Worm (Caenorhabditis elegans) whole organism, mixed stage, embryonic: Measurements from ENCODE around the gene him-14.

ENCODE experiments used
- M03D4.4 ChIP-seq: sonication (generic microtip); optimal IDR thresholded peaks from 2 replicates; lab custom pipeline; 2017; ENCODE audit warnings: mild to moderate bottlenecking, missing genetic modification characterization, missing compliant biosample characterization
- bed-3 ChIP-seq: fragments of 200-800 bp; sonication (Bioruptor generic); optimal IDR thresholded peaks from 3 replicates; lab custom pipeline; 2018; ENCODE audit warnings: mild to moderate bottlenecking, missing genetic modification characterization, moderate library complexity, missing compliant biosample characterization
- blmp-1 ChIP-seq: fragments of 150-350 bp; optimal IDR thresholded peaks from 2 replicates; lab custom pipeline; 2014; ENCODE audit warnings: missing biosample characterization, missing genetic modification characterization
- ceh-39 ChIP-seq: fragments of 150-350 bp; optimal IDR thresholded peaks from 2 replicates; lab custom pipeline; 2014; ENCODE audit warnings: missing biosample characterization, missing genetic modification characterization
- ceh-43 ChIP-seq: fragments of 200-800 bp; sonication (Bioruptor generic); optimal IDR thresholded peaks from 2 replicates; lab custom pipeline; 2018; ENCODE audit warnings: mild to moderate bottlenecking, missing genetic modification characterization, moderate library complexity, missing compliant biosample characterization
- ceh-83 ChIP-seq: fragments of 200-800 bp; sonication (Bioruptor generic); optimal IDR thresholded peaks from 2 replicates; lab custom pipeline; 2018; ENCODE audit warnings: mild to moderate bottlenecking, missing genetic modification characterization, missing compliant biosample characterization
- ces-1 ChIP-seq: fragments of 150-350 bp; optimal IDR thresholded peaks from 2 replicates; lab custom pipeline; 2014; ENCODE audit warnings: missing biosample characterization, missing genetic modification reagents, missing genetic modification characterization
- cnd-1 ChIP-seq: fragments of 200-800 bp; sonication (Bioruptor generic); optimal IDR thresholded peaks from 2 replicates; lab custom pipeline; 2018; ENCODE audit warnings: mild to moderate bottlenecking, missing genetic modification characterization, missing compliant biosample characterization
- drap-1 ChIP-seq: fragments of 200-800 bp; sonication (Bioruptor generic); optimal IDR thresholded peaks from 3 replicates; lab custom pipeline; 2018; ENCODE audit warnings: mild to moderate bottlenecking, missing genetic modification characterization, missing compliant biosample characterization
- elt-1 ChIP-seq: sonication (generic microtip); optimal IDR thresholded peaks from 2 replicates; lab custom pipeline; 2017; ENCODE audit warnings: missing genetic modification characterization, mild to moderate bottlenecking, missing compliant biosample characterization, antibody characterized with exemption, moderate library complexity, borderline replicate concordance; ENCODE audit not compliant: insufficient read depth
- flh-1 ChIP-seq: fragments of 200-800 bp; sonication (Bioruptor generic); optimal IDR thresholded peaks from 2 replicates; lab custom pipeline; 2018; ENCODE audit warnings: mild to moderate bottlenecking, missing genetic modification characterization, moderate library complexity, missing compliant biosample characterization
- ham-2 ChIP-seq: fragments of 200-800 bp; sonication (Bioruptor generic); optimal IDR thresholded peaks from 2 replicates; lab custom pipeline; 2018; ENCODE audit warnings: mild to moderate bottlenecking, missing genetic modification characterization, missing compliant biosample characterization
- hlh-1 ChIP-seq: fragments of 150-350 bp; optimal IDR thresholded peaks from 2 replicates; lab custom pipeline; 2014; ENCODE audit warnings: missing biosample characterization, missing genetic modification reagents, missing genetic modification characterization
- lin-13 ChIP-seq: fragments of 150-350 bp; optimal IDR thresholded peaks from 2 replicates; lab custom pipeline; 2014; ENCODE audit warnings: missing biosample characterization, missing genetic modification characterization
- lin-32 ChIP-seq: fragments of 200-800 bp; sonication (Bioruptor generic); optimal IDR thresholded peaks from 2 replicates; lab custom pipeline; 2018; ENCODE audit warnings: mild to moderate bottlenecking, missing genetic modification characterization, missing compliant biosample characterization
- lsy-2 ChIP-seq: fragments of 150-350 bp; optimal IDR thresholded peaks from 2 replicates; lab custom pipeline; 2014; ENCODE audit warnings: missing biosample characterization, missing genetic modification characterization
- mab-5 ChIP-seq: fragments of 150-350 bp; optimal IDR thresholded peaks from 2 replicates; lab custom pipeline; 2014; ENCODE audit warnings: missing biosample characterization, missing genetic modification characterization
- mep-1 ChIP-seq: fragments of 150-350 bp; optimal IDR thresholded peaks from 2 replicates; lab custom pipeline; 2017; ENCODE audit warnings: missing biosample characterization, missing genetic modification reagents, missing genetic modification characterization, inconsistent platforms
- mls-2 ChIP-seq: sonication (generic microtip); optimal IDR thresholded peaks from 2 replicates; lab custom pipeline; 2016; ENCODE audit warnings: mild to moderate bottlenecking, missing genetic modification characterization, moderate library complexity, missing compliant biosample characterization
- nhr-12 ChIP-seq: fragments of 150-350 bp; optimal IDR thresholded peaks from 2 replicates; lab custom pipeline; 2014; ENCODE audit warnings: missing biosample characterization, missing genetic modification characterization
- nhr-237 ChIP-seq: fragments of 150-350 bp; optimal IDR thresholded peaks from 2 replicates; lab custom pipeline; 2014; ENCODE audit warnings: missing biosample characterization, missing genetic modification characterization
- nhr-28 ChIP-seq: fragments of 150-350 bp; optimal IDR thresholded peaks from 2 replicates; lab custom pipeline; 2014; ENCODE audit warnings: missing biosample characterization, missing genetic modification characterization
- pha-4 ChIP-seq: fragments of 150-350 bp; optimal IDR thresholded peaks from 2 replicates; lab custom pipeline; 2018; ENCODE audit warnings: missing biosample characterization, missing genetic modification reagents, missing genetic modification characterization
- sem-2 ChIP-seq: fragments of 200-800 bp; sonication (Bioruptor generic); optimal IDR thresholded peaks from 2 replicates; lab custom pipeline; 2018; ENCODE audit warnings: mild to moderate bottlenecking, missing genetic modification characterization, missing compliant biosample characterization
- snpc-4 ChIP-seq: fragments of 150-350 bp; optimal IDR thresholded peaks from 2 replicates; lab custom pipeline; 2014; ENCODE audit warnings: missing biosample characterization, missing genetic modification characterization
- tbx-8 ChIP-seq: fragments of 200-800 bp; sonication (Bioruptor generic); optimal IDR thresholded peaks from 2 replicates; lab custom pipeline; 2018; ENCODE audit warnings: mild to moderate bottlenecking, missing genetic modification characterization, moderate library complexity, missing compliant biosample characterization
- unc-39 ChIP-seq: fragments of 150-350 bp; optimal IDR thresholded peaks from 2 replicates; lab custom pipeline; 2014; ENCODE audit warnings: missing biosample characterization, missing genetic modification characterization
- zip-8 ChIP-seq: fragments of 150-350 bp; optimal IDR thresholded peaks from 2 replicates; lab custom pipeline; 2014; ENCODE audit warnings: missing biosample characterization, missing genetic modification characterization
- ztf-11 ChIP-seq: fragments of 150-350 bp; optimal IDR thresholded peaks from 2 replicates; lab custom pipeline; 2014; ENCODE audit warnings: missing biosample characterization, missing genetic modification characterization

The him-14 gene

ce11 chrII:7051778-7052177 is 18.0 kb downstream of the him-14 start, which contains the start of gene ZK1127.12:
TSS of gene ZK1127.12 (plus strand) at chrII:7052078.
- no peak for TF ChIP-seq tbx-8
- no peak for TF ChIP-seq lin-13
- no peak for TF ChIP-seq ceh-83
- TF ChIP-seq blmp-1 (tag; lab: Kevin White, UChicago): no peak
- no peak for TF ChIP-seq cnd-1
- no peak for TF ChIP-seq bed-3 (GFP tag; lab: Kevin White, UChicago)
- no peak for TF ChIP-seq ceh-43 (GFP tag; lab: Kevin White, UChicago)
- no peak for TF ChIP-seq mls-2 (tag; lab: Kevin White, UChicago)
- no peak for TF ChIP-seq nhr-28 (tag; lab: Kevin White, UChicago)
- no peak for TF ChIP-seq flh-1 (GFP tag; lab: Kevin White, UChicago)
- no peak for TF ChIP-seq snpc-4 (tag; lab: Kevin White, UChicago)
- TF ChIP-seq elt-1: no peak

- TF ChIP-seq mep-1: peak; percentile 75
- no peak for TF ChIP-seq mab-5 (tag; lab: Kevin White, UChicago)
- TF ChIP-seq nhr-237 (tag; lab: Kevin White, UChicago): peak; percentile 54
- TF ChIP-seq elt-1: no peak
- no peak for TF ChIP-seq ceh-43 (GFP tag; lab: Kevin White, UChicago)
- TF ChIP-seq tbx-8: no peak
- peak; percentile 68 for TF ChIP-seq lsy-2
- TF ChIP-seq pha-4 (tag; lab: Kevin White, UChicago): peak; percentile 14
- TF ChIP-seq lin-13: peak; percentile 29
- TF ChIP-seq ceh-39 (tag; lab: Kevin White, UChicago): peak; percentile 45
These were observed 19.6 kb downstream of the him-14 start, which contains the start of the genes tcer-1 and ZK1127.5 for ce11 chrII:7050021-7050722. TSS of gene tcer-1 (minus strand) at chrII:7050071. TSS of gene ZK1127.5 (plus strand) at chrII:7050672.

- TF ChIP-seq ztf-11 (tag; lab: Kevin White, UChicago) (no peak), cnd-1 (no peak), ceh-39 (tag; lab: Kevin White, UChicago) (no peak), drap-1 (GFP tag; lab: Kevin White, UChicago) (no peak), nhr-12 (no peak), ceh-83 (no peak), hlh-1 (tag; lab: Kevin White, UChicago) (no peak), M03D4.4 (tag; lab: Kevin White, UChicago) (no peak), flh-1 (GFP tag; lab: Kevin White, UChicago) (no peak), snpc-4 (tag; lab: Kevin White, UChicago) (no peak), elt-1 (no peak), zip-8 (tag; lab: Kevin White, UChicago) (no peak), bed-3 (GFP tag; lab: Kevin White, UChicago) (no peak), blmp-1 (tag; lab: Kevin White, UChicago) (no peak), lin-32 (GFP tag; lab: Kevin White, UChicago) (no peak), nhr-28 (tag; lab: Kevin White, UChicago) (no peak)
- TF ChIP-seq, all 35 proteins: peak for 0
These were observed 20.3 kb downstream of the him-14 start for ce11 chrII:7049470-7049869.

- TF ChIP-seq drap-1 (GFP tag; lab: Kevin White, UChicago): no peak
- TF ChIP-seq mab-5 (tag; lab: Kevin White, UChicago): no peak
- no peak for TF ChIP-seq flh-1 (GFP tag; lab: Kevin White, UChicago)
- no peak for TF ChIP-seq nhr-28 (tag; lab: Kevin White, UChicago)
- no peak for TF ChIP-seq ces-1 (GFP tag; lab: Kevin White, UChicago)
- TF ChIP-seq sem-2 (GFP tag; lab: Kevin White, UChicago): no peak
- TF ChIP-seq snpc-4 (tag; lab: Kevin White, UChicago): no peak
- TF ChIP-seq ham-2: no peak
- no peak for TF ChIP-seq mep-1
- no peak for TF ChIP-seq blmp-1 (tag; lab: Kevin White, UChicago)
- TF ChIP-seq bed-3 (GFP tag; lab: Kevin White, UChicago): no peak
- TF ChIP-seq unc-39 (tag; lab: Kevin White, UChicago): no peak
- TF ChIP-seq, all 35 proteins: peak for 0
These were observed 32.0 kb downstream of the him-14 start, which contains the start of gene cin-4 for ce11 chrII:7037659-7038342. TSS of gene cin-4 (plus strand) at chrII:7038292.
